Worm (Caenorhabditis elegans) whole organism, late embryonic: ENCODE results near the gene F15G9.1.

Experiments
- ama-1 ChIP-seq: fragments of 150-350 bp; optimal IDR thresholded peaks from 2 replicates; lab custom pipeline; 2014
- ceh-24 ChIP-seq: sonication (generic microtip); optimal IDR thresholded peaks from 2 replicates; lab custom pipeline; 2016; ENCODE audit warnings: mild to moderate bottlenecking, missing genetic modification characterization, missing compliant biosample characterization
- ceh-6 ChIP-seq: fragments of 200-800 bp; sonication (Bioruptor generic); optimal IDR thresholded peaks from 2 replicates; lab custom pipeline; 2018; ENCODE audit warnings: mild to moderate bottlenecking, missing genetic modification characterization, missing compliant biosample characterization
- dve-1 ChIP-seq: sonication (generic microtip); optimal IDR thresholded peaks from 2 replicates; lab custom pipeline; 2017; ENCODE audit warnings: antibody characterized with exemption, mild to moderate bottlenecking, missing genetic modification characterization, missing compliant biosample characterization
- fkh-10 ChIP-seq: fragments of 150-350 bp; optimal IDR thresholded peaks from 2 replicates; lab custom pipeline; 2014; ENCODE audit warnings: missing biosample characterization, missing genetic modification reagents, missing genetic modification characterization
- nfya-1 ChIP-seq: sonication (generic microtip); optimal IDR thresholded peaks from 2 replicates; lab custom pipeline; 2017; ENCODE audit warnings: missing genetic modification characterization, mild to moderate bottlenecking, missing compliant biosample characterization, antibody characterized with exemption, moderate library complexity
- pros-1 ChIP-seq: fragments of 150-350 bp; optimal IDR thresholded peaks from 2 replicates; lab custom pipeline; 2014; ENCODE audit warnings: missing biosample characterization, missing genetic modification reagents, missing genetic modification characterization

DNA sequence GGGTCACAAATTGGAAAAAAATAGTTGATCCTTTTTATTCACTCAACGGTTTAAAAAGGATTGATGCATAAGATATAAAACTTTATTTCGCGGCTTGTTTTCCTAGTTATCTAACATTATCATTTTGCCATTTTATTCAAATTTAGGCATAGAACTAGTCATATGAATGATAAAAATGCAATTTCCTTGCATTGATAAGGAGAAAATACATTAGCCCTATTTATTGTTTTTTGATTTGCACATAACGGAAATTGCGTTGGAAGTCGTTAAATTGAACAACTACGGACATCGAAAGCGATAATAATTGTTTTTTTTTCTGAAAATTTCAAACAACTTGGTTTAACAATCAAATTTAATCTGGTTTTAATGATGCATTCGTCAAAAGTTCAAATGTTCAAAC, 18.9 kb upstream of the F15G9.1 start:
- TF ChIP-seq pros-1 (tag; lab: Kevin White, UChicago) (no peak), ceh-24 (no peak), dve-1 (tag; lab: Kevin White, UChicago) (no peak), ceh-6 (GFP tag; lab: Kevin White, UChicago) (no peak), fkh-10 (GFP tag; lab: Kevin White, UChicago) (no peak), ama-1 (no peak), nfya-1 (tag; lab: Kevin White, UChicago) (no peak)
